Worm (Caenorhabditis elegans) whole organism, L1 larva: Measurements from ENCODE around the gene str-6.
"Not testable (repeated sequence)": the region's sequence is repeated elsewhere in the genome, so short reads cannot be mapped to it uniquely, and the experiment has no call there.

Experiments used
- C16A3.4 ChIP-seq: fragments of 150-350 bp; optimal IDR thresholded peaks from 2 replicates; lab custom pipeline; 2014; ENCODE audit warnings: missing biosample characterization, missing genetic modification characterization
- ama-1 ChIP-seq: fragments of 150-350 bp; optimal IDR thresholded peaks from 2 replicates; lab custom pipeline; 2014
- blmp-1 ChIP-seq: fragments of 150-350 bp; optimal IDR thresholded peaks from 2 replicates; lab custom pipeline; 2014; ENCODE audit warnings: missing biosample characterization, missing genetic modification characterization
- dpl-1 ChIP-seq, 3 experiments: fragments of 150-350 bp in 2 of 3; sonication (generic microtip) in 1 of 3; optimal IDR thresholded peaks; 2 replicates each; lab custom pipeline; 2014 to 2017; ENCODE audit warnings: missing biosample characterization in 3 of 3, missing genetic modification characterization in 3 of 3, missing genetic modification reagents in 3 of 3
- fkh-10 ChIP-seq: sonication (generic microtip); optimal IDR thresholded peaks from 2 replicates; lab custom pipeline; 2017; ENCODE audit warnings: missing biosample characterization, missing genetic modification reagents, missing genetic modification characterization
- grh-1 ChIP-seq: fragments of 200-800 bp; sonication (Bioruptor generic); IDR thresholded peaks from 2 replicates; pipeline ENCODE4 v1.3.6; 2022; ENCODE audit warnings: missing genetic modification reagents, missing genetic modification characterization, missing compliant biosample characterization
- jun-1 ChIP-seq: fragments of 150-350 bp; optimal IDR thresholded peaks from 2 replicates; lab custom pipeline; 2014; ENCODE audit warnings: missing biosample characterization, missing genetic modification reagents, missing genetic modification characterization
- lin-14 ChIP-seq: fragments of 200-800 bp; sonication (Bioruptor generic); optimal IDR thresholded peaks from 2 replicates; lab custom pipeline; 2018; ENCODE audit warnings: mild to moderate bottlenecking, missing genetic modification characterization, moderate library complexity, missing compliant biosample characterization
- mdl-1 ChIP-seq, 2 experiments: fragments of 150-350 bp; optimal IDR thresholded peaks; 2 replicates each; lab custom pipeline; 2014 to 2017; ENCODE audit warnings: missing biosample characterization in 2 of 2, missing genetic modification characterization in 2 of 2, inconsistent platforms in 1 of 2
- nhr-11 ChIP-seq: fragments of 150-350 bp; optimal IDR thresholded peaks from 2 replicates; lab custom pipeline; 2014; ENCODE audit warnings: missing biosample characterization, missing genetic modification characterization
- nhr-237 ChIP-seq: fragments of 150-350 bp; optimal IDR thresholded peaks from 2 replicates; lab custom pipeline; 2014; ENCODE audit warnings: missing biosample characterization, missing genetic modification characterization
- zag-1 ChIP-seq: fragments of 150-350 bp; optimal IDR thresholded peaks from 2 replicates; lab custom pipeline; 2014; ENCODE audit warnings: missing biosample characterization, missing genetic modification characterization
- ztf-11 ChIP-seq, 2 experiments: sonication (generic microtip); optimal IDR thresholded peaks; 2 replicates each; lab custom pipeline; 2016 to 2017; ENCODE audit warnings: missing genetic modification characterization in 2 of 2, missing biosample characterization in 1 of 2, missing compliant biosample characterization in 1 of 2
- ztf-4 ChIP-seq: fragments of 150-350 bp; optimal IDR thresholded peaks from 2 replicates; lab custom pipeline; 2014; ENCODE audit warnings: missing biosample characterization, missing genetic modification characterization

ce11 chrV:15767385-15767784, 17.4 kb upstream of the str-6 start:
- TF ChIP-seq dpl-1 (GFP tag; optimal IDR thresholded peaks at IDR 0.05; lab: Kevin White, UChicago); fkh-10 (GFP tag; lab: Kevin White, UChicago); zag-1 (tag; lab: Kevin White, UChicago); blmp-1 (tag; lab: Kevin White, UChicago); jun-1 (tag; lab: Kevin White, UChicago); ztf-11 (tag; optimal IDR thresholded peaks at IDR 0.05; lab: Kevin White, UChicago); nhr-11 (tag; lab: Kevin White, UChicago); ztf-4; grh-1; nhr-237; mdl-1 (tag; optimal IDR thresholded peaks at IDR 0.05; lab: Kevin White, UChicago); ama-1; lin-14 (GFP tag; lab: Kevin White, UChicago); C16A3.4: not testable (repeated sequence)
